Fruit fly (Drosophila melanogaster) whole organism: Measurements from ENCODE around the gene Cpr30F.

Experiments used
- CG8478 ChIP-seq: fragments of >200 bp; optimal IDR thresholded peaks from 2 replicates; lab custom pipeline; 2018; ENCODE audit warnings: inconsistent platforms
- Dll ChIP-seq: fragments of >200 bp; optimal IDR thresholded peaks from 2 replicates; lab custom pipeline; 2017
- EcR ChIP-seq, 2 experiments: fragments of >200 bp; optimal IDR thresholded peaks; 2 replicates each; lab custom pipeline; 2017; ENCODE audit warnings: missing biosample characterization in 2 of 2, missing genetic modification characterization in 2 of 2, missing genetic modification reagents in 2 of 2
- pan ChIP-seq: fragments of >200 bp; optimal IDR thresholded peaks from 2 replicates; lab custom pipeline; 2017
- psq ChIP-seq: fragments of >200 bp; optimal IDR thresholded peaks from 2 replicates; lab custom pipeline; 2017
- usp ChIP-seq: fragments of >200 bp; optimal IDR thresholded peaks from 2 replicates; lab custom pipeline; 2017; ENCODE audit warnings: missing biosample characterization, missing genetic modification characterization, mixed read lengths

Gene Cpr30F

DNA sequence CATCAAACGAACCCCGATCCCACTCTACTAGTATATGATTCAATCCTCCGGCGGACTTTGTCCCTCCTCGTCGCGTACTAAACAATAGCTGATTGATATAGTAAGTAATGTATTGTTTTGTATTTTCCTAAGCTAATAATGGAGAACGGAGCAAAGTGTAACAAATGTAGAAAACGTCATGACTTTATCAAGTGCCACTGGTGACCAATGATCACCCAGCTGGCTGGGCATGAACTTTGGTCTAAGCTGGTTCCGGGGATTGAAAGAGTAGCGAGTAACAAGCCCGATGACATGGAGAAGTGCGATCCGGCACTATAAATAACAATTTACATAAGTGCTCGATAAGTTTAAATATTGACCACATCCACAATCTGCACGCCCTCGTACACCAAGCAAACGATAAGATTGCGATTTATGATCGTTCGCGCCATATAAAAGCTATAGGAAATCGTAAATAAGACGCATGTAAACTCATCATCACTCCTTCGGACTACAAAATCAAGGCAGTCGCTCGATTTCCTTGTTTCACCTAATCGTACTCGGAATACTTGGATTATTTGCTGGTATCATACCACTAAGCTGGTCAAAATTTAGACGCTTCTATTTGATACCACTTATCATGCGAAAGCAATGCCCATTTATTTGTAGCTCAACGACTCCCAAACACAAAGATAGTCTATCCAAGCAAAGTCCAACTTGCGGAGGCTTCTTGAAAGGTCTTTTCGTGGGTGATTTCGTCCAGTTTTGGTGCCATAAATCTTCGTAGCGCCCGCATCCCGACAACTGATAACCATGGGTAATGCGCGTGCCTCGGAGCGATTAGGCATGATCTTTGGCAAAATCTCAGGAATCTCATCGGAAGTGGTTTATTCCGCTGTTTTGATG, 16.5 kb upstream of the Cpr30F start:
- TF ChIP-seq psq (lab: Kevin White, UChicago) = no peak

DNA sequence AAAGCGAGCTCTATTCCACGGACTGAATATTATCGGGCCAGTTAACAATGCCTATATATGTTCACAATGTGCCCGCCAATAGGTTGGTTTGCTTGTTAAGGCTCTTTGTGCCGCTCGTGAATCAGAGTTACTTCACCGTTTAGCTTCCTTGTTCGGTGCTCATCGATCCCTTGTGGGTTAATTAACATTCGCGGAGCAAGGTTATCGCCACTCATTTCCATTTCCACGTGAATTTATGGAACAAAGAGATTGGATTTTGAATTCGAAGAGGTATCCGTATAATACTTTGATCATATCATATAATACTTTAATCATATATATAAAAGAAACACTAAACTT, 15.5 kb upstream of the Cpr30F start:
- TF ChIP-seq CG8478 = no peak
- no peak for TF ChIP-seq psq (lab: Kevin White, UChicago)
- TF ChIP-seq Dll (lab: Kevin White, UChicago) = no peak
- no peak for TF ChIP-seq EcR (GFP tag; optimal IDR thresholded peaks at IDR 0.05; lab: Kevin White, UChicago)
- TF ChIP-seq pan = no peak
- TF ChIP-seq usp (GFP tag; lab: Kevin White, UChicago) = no peak

DNA sequence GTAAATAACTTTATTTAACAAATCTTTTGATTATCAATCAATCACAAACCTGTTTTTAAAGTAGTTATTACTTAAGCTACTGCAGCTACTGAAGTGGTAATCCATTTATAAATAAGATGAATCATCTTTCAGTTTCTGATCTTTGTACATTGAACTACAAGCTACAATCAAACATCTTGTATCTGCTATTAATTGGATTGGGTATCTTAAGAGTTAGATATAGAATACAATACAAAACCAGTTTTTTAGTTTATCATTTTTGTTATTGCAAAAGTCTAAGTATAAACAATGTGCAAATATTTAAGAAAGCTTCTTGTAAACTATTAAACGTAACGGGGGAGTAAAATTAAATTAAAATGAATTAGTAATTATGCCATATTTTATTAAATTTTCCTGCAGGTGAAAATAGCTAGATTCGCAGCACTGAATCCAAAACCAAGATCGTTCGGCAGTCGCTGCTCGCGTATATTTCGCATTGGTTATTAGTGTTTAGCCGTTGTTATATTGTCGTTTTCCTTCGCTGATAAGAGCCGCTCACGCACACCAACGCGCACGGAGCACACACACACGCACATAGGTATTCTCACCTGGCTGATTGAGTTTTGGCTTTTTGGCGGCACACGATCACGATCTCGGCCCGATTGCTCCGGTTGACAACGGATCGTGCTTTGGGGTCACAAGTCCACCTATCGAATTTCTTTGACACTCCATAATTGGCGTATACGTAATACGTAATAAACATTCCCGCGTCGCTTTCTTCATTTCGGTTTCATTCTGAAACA, 15.0 kb upstream of the Cpr30F start:
- TF ChIP-seq psq (lab: Kevin White, UChicago) = no peak
- no peak for TF ChIP-seq EcR (GFP tag; optimal IDR thresholded peaks at IDR 0.05; lab: Kevin White, UChicago)
- no peak for TF ChIP-seq pan
- no peak for TF ChIP-seq Dll (lab: Kevin White, UChicago)
- TF ChIP-seq CG8478 = no peak
- TF ChIP-seq usp (GFP tag; lab: Kevin White, UChicago) = no peak

DNA sequence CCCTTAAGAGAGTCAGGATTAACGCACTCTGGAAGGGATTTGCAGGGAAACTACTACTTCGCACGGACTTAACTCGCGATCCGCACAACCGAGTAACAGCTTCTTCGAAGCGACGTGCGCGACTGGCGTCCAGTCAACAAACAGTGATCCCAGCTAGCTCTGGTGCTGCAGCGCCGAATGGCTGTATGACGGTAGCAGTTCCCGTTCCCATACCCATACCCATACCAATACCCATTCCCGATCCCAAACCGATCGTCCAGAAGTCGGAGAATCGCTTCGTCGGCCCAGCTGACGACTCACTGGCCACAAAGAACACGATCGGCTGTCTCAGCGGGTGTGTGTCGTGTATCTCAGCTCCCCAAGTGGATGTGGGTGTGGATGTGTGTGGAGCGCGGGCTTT, 14.3 kb upstream of the Cpr30F start, which contains the start of gene CG5853:
TSS of gene CG5853 (minus strand) at position 384 of the 400 bp plus-strand sequence.
- TF ChIP-seq usp (GFP tag; lab: Kevin White, UChicago) (no peak), EcR (GFP tag; optimal IDR thresholded peaks at IDR 0.05; lab: Kevin White, UChicago) (no peak), Dll (lab: Kevin White, UChicago) (no peak), psq (lab: Kevin White, UChicago) (no peak), pan (no peak), CG8478 (no peak)

DNA sequence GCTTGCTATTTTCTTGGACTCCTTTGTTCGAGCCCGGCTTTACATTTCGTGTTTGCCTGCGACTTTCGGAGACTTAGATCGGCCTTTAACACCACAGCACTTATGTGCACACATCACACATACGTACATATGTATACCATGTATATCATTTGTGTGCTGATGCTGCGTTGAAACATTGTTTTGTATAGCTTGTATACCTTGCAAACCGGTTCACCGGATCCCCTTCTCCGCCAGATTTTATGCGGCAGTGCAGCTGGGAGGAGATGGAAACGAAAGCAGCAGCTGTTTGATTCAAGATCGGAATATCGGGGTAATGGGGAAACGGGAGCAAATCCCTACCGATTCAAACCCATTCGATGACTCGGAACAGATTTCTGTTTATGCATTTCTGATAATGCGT, 13.1 kb upstream of the Cpr30F start:
- no peak for TF ChIP-seq Dll (lab: Kevin White, UChicago)
- TF ChIP-seq pan = no peak
- TF ChIP-seq psq (lab: Kevin White, UChicago) = no peak

DNA sequence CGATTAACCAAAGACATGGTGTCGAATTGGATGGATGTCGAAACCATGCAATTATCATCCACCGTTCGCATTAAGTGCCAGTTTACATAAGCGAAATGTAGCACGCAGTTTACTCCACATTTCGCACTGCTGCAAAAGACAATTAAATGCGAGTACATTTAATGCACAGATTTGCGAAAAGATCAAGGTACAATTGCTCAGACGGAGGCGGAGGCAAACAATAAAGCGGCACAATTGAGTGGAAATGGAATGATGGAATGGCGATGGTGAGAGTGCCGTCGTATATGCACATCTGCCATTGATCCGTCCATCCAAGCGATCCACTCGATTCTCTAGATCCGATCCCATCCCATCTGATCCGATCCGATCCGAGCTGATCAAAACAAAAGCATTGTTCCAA, 12.1 kb upstream of the Cpr30F start:
- TF ChIP-seq EcR (GFP tag; optimal IDR thresholded peaks at IDR 0.05; lab: Kevin White, UChicago) (no peak), Dll (lab: Kevin White, UChicago) (no peak), usp (GFP tag; lab: Kevin White, UChicago) (no peak)

DNA sequence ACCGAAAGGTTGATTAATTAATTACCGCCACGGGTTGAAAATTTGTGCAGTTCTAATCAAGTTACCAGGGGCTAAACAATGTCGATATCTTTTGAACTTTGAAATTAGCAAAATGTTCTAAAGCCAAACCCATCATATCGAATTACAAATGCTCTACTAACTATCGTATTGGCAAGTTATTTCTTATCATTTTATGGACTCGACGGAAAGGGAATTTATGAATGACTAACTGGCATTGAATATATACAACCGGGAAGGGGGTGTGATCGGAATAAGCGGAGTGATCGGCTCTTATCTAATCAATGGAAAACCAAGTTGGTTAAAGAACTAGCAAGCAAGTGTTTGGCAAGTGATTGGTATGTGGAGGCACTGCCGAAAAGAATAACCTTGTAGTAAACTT, 10.6 kb upstream of the Cpr30F start:
- TF ChIP-seq Dll (lab: Kevin White, UChicago) (no peak), psq (lab: Kevin White, UChicago) (no peak), EcR (GFP tag; optimal IDR thresholded peaks at IDR 0.05; lab: Kevin White, UChicago) (no peak), CG8478 (no peak), usp (GFP tag; lab: Kevin White, UChicago) (no peak), pan (no peak)

DNA sequence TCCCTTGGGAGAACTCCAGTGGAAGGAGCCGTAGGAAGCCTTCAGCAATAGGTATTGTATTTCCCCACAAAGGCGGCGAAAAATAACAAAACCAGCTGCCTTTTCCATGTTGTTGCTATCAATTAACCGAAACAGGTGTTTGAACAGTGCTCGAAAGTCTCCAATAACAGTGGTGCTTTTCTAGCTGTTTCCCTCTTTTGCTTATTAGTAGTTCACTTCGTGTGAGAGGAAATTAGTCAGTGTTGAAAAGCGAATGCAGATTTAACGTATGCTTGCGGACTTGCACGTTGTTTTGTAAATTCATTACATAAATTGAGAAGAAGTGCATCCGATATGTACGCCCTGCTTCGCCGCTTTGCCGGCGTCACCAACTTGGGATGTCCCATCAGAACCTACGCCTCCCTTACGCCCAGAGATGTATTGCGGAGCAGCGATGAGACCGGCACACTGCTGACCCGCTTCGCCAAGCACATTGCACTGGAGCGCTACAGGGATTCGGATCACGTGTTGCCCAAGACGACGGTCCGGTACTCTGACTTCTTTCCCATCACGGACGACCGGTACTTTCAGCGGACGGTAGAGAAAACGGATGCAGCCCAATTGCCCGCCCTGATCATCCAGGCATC, 5.8 kb upstream of the Cpr30F start, which contains the start of the genes Datp and CG4619:
TSS of gene Datp (minus strand) at position 160 of the 626 bp plus-strand sequence.
TSS of gene CG4619 (plus strand) at position 233 of the 626 bp plus-strand sequence.
- TF ChIP-seq CG8478 (no peak), usp (GFP tag; lab: Kevin White, UChicago) (no peak), Dll (lab: Kevin White, UChicago) (no peak), psq (lab: Kevin White, UChicago) (no peak), pan (no peak), EcR (GFP tag; optimal IDR thresholded peaks at IDR 0.05; lab: Kevin White, UChicago) (no peak)

DNA sequence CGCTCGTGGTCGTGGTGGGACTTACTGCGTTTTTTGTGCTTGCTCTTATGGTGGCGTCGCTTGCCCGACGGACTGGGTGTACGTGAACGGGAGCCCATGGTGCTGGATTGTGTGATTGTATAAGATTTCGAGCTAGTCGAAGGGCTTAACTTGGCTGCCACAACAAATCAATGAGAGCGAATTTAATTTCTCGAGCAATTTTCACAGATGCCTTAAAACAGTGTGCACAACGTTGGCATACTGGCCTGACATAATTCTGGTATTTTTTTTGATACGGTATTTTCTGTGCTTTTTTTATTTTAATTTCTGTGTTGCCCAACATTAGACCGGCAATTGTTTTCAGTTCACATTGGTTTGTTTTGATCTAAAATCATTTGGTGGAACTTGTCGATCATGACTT, 4.9 kb upstream of the Cpr30F start, which contains the start of gene Arglu1:
TSS of gene Arglu1 (minus strand) at position 227 of the 400 bp plus-strand sequence.
- TF ChIP-seq usp (GFP tag; lab: Kevin White, UChicago) = no peak
- no peak for TF ChIP-seq EcR (GFP tag; optimal IDR thresholded peaks at IDR 0.05; lab: Kevin White, UChicago)
- TF ChIP-seq pan = no peak
- no peak for TF ChIP-seq CG8478

DNA sequence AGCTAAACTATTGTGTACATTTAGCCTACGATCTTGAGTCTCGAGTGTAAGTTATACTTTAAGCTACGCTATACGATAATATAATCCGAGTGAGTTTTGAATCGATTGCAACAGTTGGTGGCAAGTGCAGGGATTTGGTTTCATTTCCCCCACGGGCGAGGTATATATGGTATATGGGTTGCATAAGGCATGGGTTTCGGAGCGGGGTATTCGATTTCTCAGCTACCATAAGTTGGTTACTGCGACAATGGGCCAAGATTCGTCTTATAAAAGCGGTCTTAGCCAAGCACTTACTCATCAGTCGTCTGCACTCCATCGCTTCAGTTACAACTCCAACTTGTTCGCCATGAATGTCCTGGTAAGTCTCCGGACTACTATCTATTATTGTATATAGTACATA, 2.7 kb downstream of the Cpr30F start, which contains the start of gene CG42367:
TSS of gene CG42367 (plus strand) at position 301 of the 400 bp plus-strand sequence.
- TF ChIP-seq CG8478 (no peak), Dll (lab: Kevin White, UChicago) (no peak), psq (lab: Kevin White, UChicago) (no peak), usp (GFP tag; lab: Kevin White, UChicago) (no peak), EcR (GFP tag; optimal IDR thresholded peaks at IDR 0.05; lab: Kevin White, UChicago) (no peak), pan (no peak)

DNA sequence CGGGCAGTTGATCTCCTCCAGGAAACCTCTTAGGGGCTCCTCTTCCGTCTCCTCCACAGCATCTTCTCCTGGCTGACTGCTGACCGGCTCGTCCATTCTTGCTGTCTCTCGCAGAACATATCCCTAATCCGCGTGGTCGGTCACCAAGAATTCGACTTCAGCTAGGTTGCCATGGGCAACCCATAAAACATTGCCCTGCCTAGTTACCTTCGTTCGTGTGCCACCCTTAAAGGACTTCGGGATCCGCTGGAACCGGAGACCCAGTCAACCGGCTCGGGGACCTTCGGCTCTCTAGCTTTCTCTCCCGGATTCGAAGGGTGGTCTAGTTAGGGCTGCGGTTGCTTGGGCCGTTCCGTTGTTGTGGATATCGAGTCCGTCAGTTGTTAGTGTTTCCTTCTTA, 8.2 kb downstream of the Cpr30F start, which contains the start of the genes TbCMF46 and CG42366:
TSS of gene TbCMF46 (minus strand) at position 101 of the 400 bp plus-strand sequence.
TSS of gene CG42366 (plus strand) at position 397 of the 400 bp plus-strand sequence.
- TF ChIP-seq Dll (lab: Kevin White, UChicago) (no peak), EcR (GFP tag; optimal IDR thresholded peaks at IDR 0.05; lab: Kevin White, UChicago) (no peak), usp (GFP tag; lab: Kevin White, UChicago) (no peak), psq (lab: Kevin White, UChicago) (no peak), CG8478 (no peak), pan (no peak)
